Worm (Caenorhabditis elegans) whole organism, L4/young adult: ENCODE results near the gene dohh-1.

Experiments
- W03F9.2 ChIP-seq: fragments of 150-350 bp; optimal IDR thresholded peaks from 2 replicates; lab custom pipeline; 2014; ENCODE audit warnings: missing biosample characterization, missing genetic modification characterization
- dao-5 ChIP-seq: sonication (generic microtip); optimal IDR thresholded peaks from 2 replicates; lab custom pipeline; 2016; ENCODE audit warnings: missing genotype, missing genetic modification characterization, moderate library complexity, missing compliant biosample characterization
- him-1 ChIP-seq: sonication (generic microtip); optimal IDR thresholded peaks from 2 replicates; lab custom pipeline; 2016; ENCODE audit warnings: missing genotype, missing genetic modification reagents, missing genetic modification characterization, missing compliant biosample characterization

dohh-1 gene

ce11 chrII:10555484-10556075 lies 24.2 kb upstream of the dohh-1 start:
- no peak for TF ChIP-seq him-1 (tag; lab: Kevin White, UChicago)
- no peak for TF ChIP-seq W03F9.2 (tag; lab: Kevin White, UChicago)
- no peak for TF ChIP-seq dao-5 (tag; lab: Kevin White, UChicago)

- TF ChIP-seq W03F9.2 (tag; lab: Kevin White, UChicago): no peak
Measured at ce11 chrII:10556550-10557205, 23.1 kb upstream of the dohh-1 start.

- TF ChIP-seq dao-5 (tag; lab: Kevin White, UChicago): no peak
- TF ChIP-seq him-1 (tag; lab: Kevin White, UChicago): no peak
- TF ChIP-seq W03F9.2 (tag; lab: Kevin White, UChicago): no peak
Measured at ce11 chrII:10557206-10557574, 22.6 kb upstream of the dohh-1 start.

ce11 chrII:10558345-10558744 lies 21.4 kb upstream of the dohh-1 start:
- TF ChIP-seq W03F9.2 (tag; lab: Kevin White, UChicago): no peak
- no peak for TF ChIP-seq dao-5 (tag; lab: Kevin White, UChicago)
- no peak for TF ChIP-seq him-1 (tag; lab: Kevin White, UChicago)

ce11 chrII:10558962-10559415 lies 20.8 kb upstream of the dohh-1 start:
- TF ChIP-seq him-1 (tag; lab: Kevin White, UChicago) (no peak), dao-5 (tag; lab: Kevin White, UChicago) (no peak), W03F9.2 (tag; lab: Kevin White, UChicago) (no peak)

ce11 chrII:10559671-10560184 lies 20.0 kb upstream of the dohh-1 start:
- no peak for TF ChIP-seq dao-5 (tag; lab: Kevin White, UChicago)
- TF ChIP-seq him-1 (tag; lab: Kevin White, UChicago): no peak
- no peak for TF ChIP-seq W03F9.2 (tag; lab: Kevin White, UChicago)

- peak; percentile 100 for TF ChIP-seq him-1 (tag; lab: Kevin White, UChicago)
- TF ChIP-seq dao-5 (tag; lab: Kevin White, UChicago): peak; percentile 80
- TF ChIP-seq W03F9.2 (tag; lab: Kevin White, UChicago): peak; percentile 99
Measured at ce11 chrII:10563368-10563767, 16.4 kb upstream of the dohh-1 start, which contains the start of gene cdc-48.1. Gene cdc-48.1, minus strand, starts transcription at chrII:10563407.

ce11 chrII:10564578-10564977 lies 15.2 kb upstream of the dohh-1 start, which contains the start of the genes C06A1.6 and C06A1.7:
Gene C06A1.6, minus strand, starts transcription at chrII:10564678.
Gene C06A1.7, plus strand, starts transcription at chrII:10564891.
- TF ChIP-seq W03F9.2 (tag; lab: Kevin White, UChicago) (no peak), him-1 (tag; lab: Kevin White, UChicago) (no peak), dao-5 (tag; lab: Kevin White, UChicago) (no peak)

ce11 chrII:10566458-10566857 lies 13.3 kb upstream of the dohh-1 start:
- no peak for TF ChIP-seq W03F9.2 (tag; lab: Kevin White, UChicago)
- no peak for TF ChIP-seq him-1 (tag; lab: Kevin White, UChicago)
- TF ChIP-seq dao-5 (tag; lab: Kevin White, UChicago): no peak

ce11 chrII:10569498-10569897 lies 10.3 kb upstream of the dohh-1 start:
- TF ChIP-seq him-1 (tag; lab: Kevin White, UChicago): no peak
- TF ChIP-seq dao-5 (tag; lab: Kevin White, UChicago): no peak
- TF ChIP-seq W03F9.2 (tag; lab: Kevin White, UChicago): no peak

- TF ChIP-seq W03F9.2 (tag; lab: Kevin White, UChicago) (no peak), dao-5 (tag; lab: Kevin White, UChicago) (no peak), him-1 (tag; lab: Kevin White, UChicago) (no peak)
Measured at ce11 chrII:10570302-10570701, 9.5 kb upstream of the dohh-1 start, which contains the start of gene txt-13. Gene txt-13, plus strand, starts transcription at chrII:10570602.

ce11 chrII:10571967-10572366 lies 7.8 kb upstream of the dohh-1 start, which contains the start of gene C06A1.3:
Gene C06A1.3, plus strand, starts transcription at chrII:10572267.
- TF ChIP-seq W03F9.2 (tag; lab: Kevin White, UChicago) (no peak), him-1 (tag; lab: Kevin White, UChicago) (no peak), dao-5 (tag; lab: Kevin White, UChicago) (no peak)

- TF ChIP-seq W03F9.2 (tag; lab: Kevin White, UChicago) (no peak), dao-5 (tag; lab: Kevin White, UChicago) (no peak), him-1 (tag; lab: Kevin White, UChicago) (no peak)
Measured at ce11 chrII:10574177-10574576, 5.6 kb upstream of the dohh-1 start.
